Worm (Caenorhabditis elegans) whole organism, L2 larva: ENCODE measurements around the gene nlp-24.

ENCODE experiments used
- C34F6.9 ChIP-seq: fragments of 150-350 bp; optimal IDR thresholded peaks from 2 replicates; lab custom pipeline; 2014; ENCODE audit warnings: missing biosample characterization, missing genetic modification characterization
- F13H6.1 ChIP-seq: sonication (generic microtip); optimal IDR thresholded peaks from 2 replicates; lab custom pipeline; 2016; ENCODE audit warnings: missing genetic modification characterization, missing compliant biosample characterization
- R02D3.7 ChIP-seq: fragments of 150-350 bp; optimal IDR thresholded peaks from 2 replicates; lab custom pipeline; 2014; ENCODE audit warnings: missing biosample characterization, missing genetic modification characterization
- Y55F3AM.14 ChIP-seq: fragments of 200-800 bp; sonication (Bioruptor generic); optimal IDR thresholded peaks from 2 replicates; lab custom pipeline; 2018; ENCODE audit warnings: mild to moderate bottlenecking, missing genetic modification characterization, missing compliant biosample characterization
- ZK546.5 ChIP-seq: sonication (generic microtip); optimal IDR thresholded peaks from 2 replicates; lab custom pipeline; 2017; ENCODE audit warnings: missing biosample characterization, missing genetic modification characterization
- alr-1 ChIP-seq: fragments of 150-350 bp; optimal IDR thresholded peaks from 2 replicates; lab custom pipeline; 2014; ENCODE audit warnings: missing biosample characterization, missing genetic modification characterization
- aly-2 ChIP-seq: fragments of 150-350 bp; optimal IDR thresholded peaks from 2 replicates; lab custom pipeline; 2014; ENCODE audit warnings: missing biosample characterization, missing genetic modification characterization
- ama-1 ChIP-seq: fragments of 150-350 bp; optimal IDR thresholded peaks from 2 replicates; lab custom pipeline; 2018; ENCODE audit warnings: inconsistent platforms
- blmp-1 ChIP-seq: sonication (generic microtip); optimal IDR thresholded peaks from 2 replicates; lab custom pipeline; 2017; ENCODE audit warnings: missing genetic modification characterization, mild to moderate bottlenecking, missing compliant biosample characterization, antibody characterized with exemption, moderate library complexity; ENCODE audit not compliant: insufficient read depth
- ceh-16 ChIP-seq: fragments of 150-350 bp; optimal IDR thresholded peaks from 2 replicates; lab custom pipeline; 2014; ENCODE audit warnings: missing biosample characterization, missing genetic modification characterization
- ceh-82 ChIP-seq: fragments of 150-350 bp; optimal IDR thresholded peaks from 2 replicates; lab custom pipeline; 2014; ENCODE audit warnings: missing biosample characterization, missing genetic modification characterization
- crh-2 ChIP-seq: sonication (generic microtip); optimal IDR thresholded peaks from 2 replicates; lab custom pipeline; 2017; ENCODE audit warnings: missing biosample characterization, missing genetic modification characterization
- dmd-4 ChIP-seq: sonication (generic microtip); optimal IDR thresholded peaks from 2 replicates; lab custom pipeline; 2017; ENCODE audit warnings: missing biosample characterization, missing genetic modification characterization
- egl-27 ChIP-seq: sonication (generic microtip); optimal IDR thresholded peaks from 3 replicates; lab custom pipeline; 2017; ENCODE audit warnings: missing biosample characterization, missing genetic modification reagents, missing genetic modification characterization
- elt-1 ChIP-seq: fragments of 150-350 bp; optimal IDR thresholded peaks from 2 replicates; lab custom pipeline; 2014; ENCODE audit warnings: missing biosample characterization, missing genetic modification characterization
- elt-3 ChIP-seq: sonication (generic microtip); optimal IDR thresholded peaks from 2 replicates; lab custom pipeline; 2017; ENCODE audit warnings: missing biosample characterization, missing genetic modification characterization
- fos-1 ChIP-seq: fragments of 150-350 bp; optimal IDR thresholded peaks from 2 replicates; lab custom pipeline; 2014; ENCODE audit warnings: missing biosample characterization, missing genetic modification characterization
- gmeb-1 ChIP-seq: fragments of 150-350 bp; optimal IDR thresholded peaks from 2 replicates; lab custom pipeline; 2014; ENCODE audit warnings: missing biosample characterization, missing genetic modification characterization
- lin-11 ChIP-seq: fragments of 150-350 bp; sonication (generic microtip); optimal IDR thresholded peaks from 2 replicates; lab custom pipeline; 2014; ENCODE audit warnings: missing biosample characterization, missing genetic modification characterization, inconsistent platforms, mixed read lengths
- lin-13 ChIP-seq: fragments of 150-350 bp; optimal IDR thresholded peaks from 2 replicates; lab custom pipeline; 2014; ENCODE audit warnings: missing biosample characterization, missing genetic modification reagents, missing genetic modification characterization
- lin-39 ChIP-seq: fragments of 150-350 bp; optimal IDR thresholded peaks from 2 replicates; lab custom pipeline; 2014; ENCODE audit warnings: missing biosample characterization, missing genetic modification reagents, missing genetic modification characterization
- lsy-2 ChIP-seq, 2 experiments: fragments of 150-350 bp in 1 of 2; sonication (generic microtip) in 1 of 2; optimal IDR thresholded peaks; 2 replicates each; lab custom pipeline; 2014 to 2017; ENCODE audit warnings: missing biosample characterization in 2 of 2, missing genetic modification characterization in 2 of 2
- mab-5 ChIP-seq: fragments of 150-350 bp; optimal IDR thresholded peaks from 2 replicates; lab custom pipeline; 2014; ENCODE audit warnings: missing biosample characterization, missing genetic modification characterization
- mbf-1 ChIP-seq: sonication (generic microtip); optimal IDR thresholded peaks from 2 replicates; lab custom pipeline; 2017; ENCODE audit warnings: missing biosample characterization, missing genetic modification characterization
- mdl-1 ChIP-seq, 2 experiments: fragments of 150-350 bp in 1 of 2; sonication (generic microtip) in 1 of 2; optimal IDR thresholded peaks; 2 replicates each; lab custom pipeline; 2017; ENCODE audit warnings: missing biosample characterization in 2 of 2, missing genetic modification characterization in 2 of 2
- nhr-10 ChIP-seq: sonication (generic microtip); optimal IDR thresholded peaks from 2 replicates; lab custom pipeline; 2017; ENCODE audit warnings: missing biosample characterization, missing genetic modification characterization
- nhr-11 ChIP-seq: fragments of 150-350 bp; optimal IDR thresholded peaks from 2 replicates; lab custom pipeline; 2014; ENCODE audit warnings: missing biosample characterization, missing genetic modification characterization
- nhr-12 ChIP-seq: fragments of 150-350 bp; optimal IDR thresholded peaks from 2 replicates; lab custom pipeline; 2014; ENCODE audit warnings: missing biosample characterization, missing genetic modification characterization
- nhr-129 ChIP-seq: fragments of 150-350 bp; optimal IDR thresholded peaks from 2 replicates; lab custom pipeline; 2014; ENCODE audit warnings: missing biosample characterization, missing genetic modification characterization
- nhr-21 ChIP-seq: fragments of 150-350 bp; optimal IDR thresholded peaks from 2 replicates; lab custom pipeline; 2014; ENCODE audit warnings: missing biosample characterization, missing genetic modification characterization
- nhr-23 ChIP-seq: fragments of 150-350 bp; optimal IDR thresholded peaks from 2 replicates; lab custom pipeline; 2014; ENCODE audit warnings: missing biosample characterization, missing genetic modification reagents, missing genetic modification characterization
- nhr-237 ChIP-seq: fragments of 150-350 bp; optimal IDR thresholded peaks from 2 replicates; lab custom pipeline; 2014; ENCODE audit warnings: missing biosample characterization, missing genetic modification characterization
- nhr-25 ChIP-seq: fragments of 150-350 bp; sonication (generic microtip); optimal IDR thresholded peaks from 3 replicates; lab custom pipeline; 2014; ENCODE audit warnings: missing biosample characterization, missing genetic modification characterization
- nhr-6 ChIP-seq: fragments of 150-350 bp; optimal IDR thresholded peaks from 2 replicates; lab custom pipeline; 2014; ENCODE audit warnings: missing biosample characterization, missing genetic modification characterization
- nhr-77 ChIP-seq: fragments of 150-350 bp; optimal IDR thresholded peaks from 2 replicates; lab custom pipeline; 2014; ENCODE audit warnings: missing biosample characterization, missing genetic modification characterization
- peb-1 ChIP-seq: fragments of 150-350 bp; optimal IDR thresholded peaks from 2 replicates; lab custom pipeline; 2014; ENCODE audit warnings: missing biosample characterization, missing genetic modification characterization
- sem-4 ChIP-seq: fragments of 150-350 bp; optimal IDR thresholded peaks from 2 replicates; lab custom pipeline; 2014; ENCODE audit warnings: missing biosample characterization, missing genetic modification reagents, missing genetic modification characterization
- skn-1 ChIP-seq: sonication (generic microtip); optimal IDR thresholded peaks from 2 replicates; lab custom pipeline; 2017; ENCODE audit warnings: missing biosample characterization, missing genetic modification characterization
- sma-3 ChIP-seq: sonication (generic microtip); optimal IDR thresholded peaks from 2 replicates; lab custom pipeline; 2016; ENCODE audit warnings: missing genetic modification reagents, missing genetic modification characterization, missing compliant biosample characterization
- sma-9 ChIP-seq, 2 experiments: fragments of 150-350 bp in 1 of 2; sonication (generic microtip) in 1 of 2; optimal IDR thresholded peaks; 2 replicates each; lab custom pipeline; 2014 to 2016; ENCODE audit warnings: missing genetic modification characterization in 2 of 2, mild to moderate bottlenecking in 1 of 2, missing biosample characterization in 1 of 2, missing compliant biosample characterization in 1 of 2, missing genetic modification reagents in 1 of 2, moderate library complexity in 1 of 2
- snpc-4 ChIP-seq: fragments of 150-350 bp; optimal IDR thresholded peaks from 2 replicates; lab custom pipeline; 2014; ENCODE audit warnings: missing biosample characterization, missing genetic modification characterization
- unc-39 ChIP-seq: fragments of 150-350 bp; optimal IDR thresholded peaks from 2 replicates; lab custom pipeline; 2014; ENCODE audit warnings: missing biosample characterization, missing genetic modification characterization
- unc-55 ChIP-seq: fragments of 150-350 bp; sonication (generic microtip); optimal IDR thresholded peaks from 3 replicates; lab custom pipeline; 2014; ENCODE audit warnings: missing biosample characterization, missing genetic modification reagents, missing genetic modification characterization
- unc-62 ChIP-seq: fragments of 150-350 bp; optimal IDR thresholded peaks from 2 replicates; lab custom pipeline; 2014; ENCODE audit warnings: missing biosample characterization, missing genetic modification reagents, missing genetic modification characterization
- zag-1 ChIP-seq: fragments of 150-350 bp; optimal IDR thresholded peaks from 2 replicates; lab custom pipeline; 2014; ENCODE audit warnings: missing biosample characterization, missing genetic modification characterization
- ztf-1 ChIP-seq: fragments of 200-800 bp; sonication (Bioruptor generic); conservative IDR thresholded peaks from 2 replicates; pipeline ENCODE4 v1.3.6; 2022; ENCODE audit warnings: missing genetic modification characterization, missing compliant biosample characterization
- ztf-11 ChIP-seq: sonication (generic microtip); optimal IDR thresholded peaks from 2 replicates; lab custom pipeline; 2017; ENCODE audit warnings: missing biosample characterization, missing genetic modification characterization
- ztf-4 ChIP-seq: fragments of 150-350 bp; optimal IDR thresholded peaks from 2 replicates; lab custom pipeline; 2014; ENCODE audit warnings: missing biosample characterization, missing genetic modification characterization

nlp-24 gene

DNA sequence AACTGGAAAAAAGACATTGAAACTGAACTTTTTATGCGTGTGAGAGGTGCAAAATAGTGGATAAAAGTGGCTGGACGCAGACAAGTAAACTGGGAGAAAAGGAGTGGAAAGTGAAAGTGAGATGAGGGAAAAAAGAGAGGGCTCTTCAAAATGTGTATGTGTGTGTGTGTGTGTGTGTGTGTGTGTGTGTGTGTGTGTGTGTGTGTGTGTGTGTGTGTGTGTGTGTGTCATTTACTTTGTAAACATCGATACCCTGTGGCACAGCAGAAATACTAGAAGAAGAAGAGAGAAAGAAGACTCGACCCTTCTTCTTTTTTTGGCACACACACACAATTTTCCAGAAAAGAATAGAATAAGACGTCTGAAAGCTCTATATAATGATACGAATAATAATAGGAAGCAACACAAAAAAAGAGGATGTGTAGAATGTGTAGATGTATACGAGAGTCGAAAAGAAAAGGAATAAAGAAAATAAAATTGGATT lies 22.5 kb downstream of the nlp-24 start (continued):
- TF ChIP-seq dmd-4 (tag; lab: Kevin White, UChicago) (no peak), skn-1 (no peak)

DNA sequence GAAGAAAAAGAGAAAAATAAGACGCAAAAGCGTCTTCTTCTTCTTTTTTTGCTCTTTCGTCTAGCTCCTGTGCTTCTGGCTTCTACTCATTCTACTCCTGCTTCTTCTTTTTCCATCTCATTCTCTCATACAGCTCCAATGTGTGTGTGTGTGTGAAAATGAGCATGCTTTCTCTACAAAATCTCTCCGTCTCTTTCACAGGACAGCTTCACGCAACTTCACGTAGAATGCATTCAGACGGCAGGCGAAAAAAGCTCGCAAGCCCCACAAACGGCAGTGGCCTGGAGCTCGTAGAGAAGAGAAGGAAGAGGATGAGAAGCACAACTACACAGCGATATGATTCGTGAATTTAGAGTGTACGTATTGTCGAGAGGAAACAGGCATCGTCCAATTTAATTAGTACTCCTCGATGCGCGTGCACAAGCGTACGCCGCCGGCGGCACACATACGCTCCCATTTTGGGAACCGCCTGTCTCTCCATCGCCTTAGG lies 25.2 kb downstream of the nlp-24 start:
- TF ChIP-seq Y55F3AM.14 (GFP tag; lab: Kevin White, UChicago) (no peak), nhr-77 (tag; lab: Kevin White, UChicago) (no peak), ztf-11 (tag; lab: Kevin White, UChicago) (no peak), ZK546.5 (tag; lab: Kevin White, UChicago) (no peak), dmd-4 (tag; lab: Kevin White, UChicago) (no peak), sma-3 (no peak), fos-1 (no peak), sem-4 (tag; lab: Kevin White, UChicago) (peak; percentile 62), nhr-6 (tag; lab: Kevin White, UChicago) (peak; percentile 68), nhr-25 (tag; lab: Kevin White, UChicago) (no peak), lin-39 (tag; lab: Kevin White, UChicago) (no peak), aly-2 (tag; lab: Kevin White, UChicago) (no peak), ama-1 (no peak), mab-5 (tag; lab: Kevin White, UChicago) (no peak), alr-1 (tag; lab: Kevin White, UChicago) (no peak), skn-1 (no peak), unc-39 (tag; lab: Kevin White, UChicago) (no peak), F13H6.1 (peak; percentile 62), nhr-12 (tag; lab: Kevin White, UChicago) (no peak), crh-2 (tag; lab: Kevin White, UChicago) (no peak), nhr-11 (tag; lab: Kevin White, UChicago) (no peak), blmp-1 (tag; lab: Kevin White, UChicago) (no peak), unc-55 (GFP tag; lab: Kevin White, UChicago) (peak; percentile 93), C34F6.9 (tag; lab: Kevin White, UChicago) (peak; percentile 87), nhr-129 (tag; lab: Kevin White, UChicago) (peak; percentile 81), gmeb-1 (tag; lab: Kevin White, UChicago) (no peak), sma-9 (GFP tag; optimal IDR thresholded peaks at IDR 0.05; lab: Kevin White, UChicago) (peak; percentile 42), sma-9 (tag; optimal IDR thresholded peaks at IDR 0.05; lab: Kevin White, UChicago) (no peak), nhr-23 (tag; lab: Kevin White, UChicago) (no peak), lsy-2 (tag; optimal IDR thresholded peaks at IDR 0.05; lab: Kevin White, UChicago) (peak in 1 of 2 experiments; percentile 71), lin-13 (GFP tag; lab: Kevin White, UChicago) (no peak), ceh-82 (tag; lab: Kevin White, UChicago) (no peak), peb-1 (tag; lab: Kevin White, UChicago) (no peak), zag-1 (tag; lab: Kevin White, UChicago) (peak; percentile 64), R02D3.7 (tag; lab: Kevin White, UChicago) (no peak), snpc-4 (tag; lab: Kevin White, UChicago) (no peak), elt-1 (tag; lab: Kevin White, UChicago) (no peak), ceh-16 (tag; lab: Kevin White, UChicago) (no peak), nhr-21 (tag; lab: Kevin White, UChicago) (peak; percentile 3), mbf-1 (no peak), unc-62 (no peak), nhr-237 (no peak), nhr-10 (no peak), lin-11 (tag; lab: Kevin White, UChicago) (peak; percentile 58), elt-3 (tag; lab: Kevin White, UChicago) (no peak), ztf-1 (GFP tag; lab: Robert Waterston, UW) (no peak), ztf-4 (tag; lab: Kevin White, UChicago) (peak; percentile 4), mdl-1 (tag; optimal IDR thresholded peaks at IDR 0.05; lab: Kevin White, UChicago) (peak in 1 of 2 experiments; percentile 73), egl-27 (tag; lab: Kevin White, UChicago) (no peak)
- TF ChIP-seq, all 48 proteins: peak for 13
